Worm (Caenorhabditis elegans) whole organism, L3 larva: ENCODE results near the gene mnk-1.
A peak's percentile ranks its signal among the peaks of the same experiment; 100 is the strongest.

Experiments
- ZK546.5 ChIP-seq: sonication (generic microtip); optimal IDR thresholded peaks from 2 replicates; lab custom pipeline; 2017; ENCODE audit warnings: missing biosample characterization, missing genetic modification characterization
- aly-2 ChIP-seq: fragments of 150-350 bp; optimal IDR thresholded peaks from 2 replicates; lab custom pipeline; 2014; ENCODE audit warnings: missing biosample characterization, missing genetic modification characterization
- egl-27 ChIP-seq: sonication (generic microtip); optimal IDR thresholded peaks from 4 replicates; lab custom pipeline; 2017; ENCODE audit warnings: missing biosample characterization, missing genetic modification reagents, missing genetic modification characterization
- elt-1 ChIP-seq: fragments of 150-350 bp; optimal IDR thresholded peaks from 2 replicates; lab custom pipeline; 2014; ENCODE audit warnings: missing biosample characterization, missing genetic modification characterization
- fkh-10 ChIP-seq: sonication (generic microtip); optimal IDR thresholded peaks from 2 replicates; lab custom pipeline; 2017; ENCODE audit warnings: missing biosample characterization, missing genetic modification reagents, missing genetic modification characterization
- fos-1 ChIP-seq: fragments of 150-350 bp; optimal IDR thresholded peaks from 2 replicates; lab custom pipeline; 2014; ENCODE audit warnings: missing biosample characterization, missing genetic modification characterization
- hmg-11 ChIP-seq: sonication (generic microtip); optimal IDR thresholded peaks from 2 replicates; lab custom pipeline; 2016; ENCODE audit warnings: missing genetic modification characterization, missing compliant biosample characterization
- jun-1 ChIP-seq: fragments of 150-350 bp; optimal IDR thresholded peaks from 2 replicates; lab custom pipeline; 2014; ENCODE audit warnings: missing biosample characterization, missing genetic modification reagents, missing genetic modification characterization
- lin-15B ChIP-seq: fragments of 150-350 bp; optimal IDR thresholded peaks from 2 replicates; lab custom pipeline; 2014; ENCODE audit warnings: missing biosample characterization, missing genetic modification characterization
- mdl-1 ChIP-seq: fragments of 150-350 bp; optimal IDR thresholded peaks from 2 replicates; lab custom pipeline; 2014; ENCODE audit warnings: missing biosample characterization, missing genetic modification characterization
- nhr-28 ChIP-seq: fragments of 150-350 bp; optimal IDR thresholded peaks from 2 replicates; lab custom pipeline; 2014; ENCODE audit warnings: missing biosample characterization, missing genetic modification characterization
- nhr-76 ChIP-seq: fragments of 150-350 bp; sonication (generic microtip); optimal IDR thresholded peaks from 5 replicates; lab custom pipeline; 2014; ENCODE audit warnings: missing biosample characterization, missing genetic modification characterization
- pha-4 ChIP-seq: fragments of 150-350 bp; optimal IDR thresholded peaks from 2 replicates; lab custom pipeline; 2014; ENCODE audit warnings: missing biosample characterization, missing genetic modification reagents, missing genetic modification characterization
- unc-62 ChIP-seq: fragments of 150-350 bp; sonication (generic microtip); optimal IDR thresholded peaks from 4 replicates; lab custom pipeline; 2014; ENCODE audit warnings: missing biosample characterization, missing genetic modification reagents, missing genetic modification characterization

- TF ChIP-seq fos-1 (tag; lab: Kevin White, UChicago) (no peak), ZK546.5 (no peak), nhr-28 (no peak), nhr-76 (tag; lab: Kevin White, UChicago) (no peak), hmg-11 (peak; percentile 51), elt-1 (tag; lab: Kevin White, UChicago) (peak; percentile 59), aly-2 (tag; lab: Kevin White, UChicago) (no peak), jun-1 (no peak), fkh-10 (GFP tag; lab: Kevin White, UChicago) (no peak), mdl-1 (peak; percentile 39), unc-62 (GFP tag; lab: Kevin White, UChicago) (peak; percentile 77), egl-27 (no peak), pha-4 (peak; percentile 9), lin-15B (tag; lab: Kevin White, UChicago) (peak; percentile 52)
These were observed 53.3 kb downstream of the mnk-1 start for ce11 chrII:10501578-10501977.
